Fruit fly (Drosophila melanogaster): ENCODE data around the gene CG45065.

CG45065 gene

dm6 chrX:14923277-14924019 is 41.1 kb upstream of the CG45065 start, which contains the start of gene CG9503:
TSS of gene CG9503 (minus strand) at chrX:14923493.
- TF ChIP-seq psq (GFP tag; optimal IDR thresholded peaks at IDR 0.05), result peak; percentile 42
- peak; percentile 10 for TF ChIP-seq Sp1 (GFP tag; optimal IDR thresholded peaks at IDR 0.05)
- no peak for TF ChIP-seq Abd-B (GFP tag; optimal IDR thresholded peaks at IDR 0.05)

dm6 chrX:14922396-14923276 is 40.2 kb upstream of the CG45065 start:
- TF ChIP-seq sv (GFP tag; optimal IDR thresholded peaks at IDR 0.05) (no peak), fru (GFP tag; optimal IDR thresholded peaks at IDR 0.05) (peak; percentile 12), br (GFP tag; optimal IDR thresholded peaks at IDR 0.05) (peak; percentile 37), brk (GFP tag; optimal IDR thresholded peaks at IDR 0.05) (peak; percentile 3), foxo (GFP tag; optimal IDR thresholded peaks at IDR 0.05) (peak in 1 of 2 experiments; percentile 21), Vsx2 (GFP tag; optimal IDR thresholded peaks at IDR 0.05; ENCODE audit: partially characterized antibody) (no peak), lola (GFP tag; optimal IDR thresholded peaks at IDR 0.05) (no peak), h (GFP tag; optimal IDR thresholded peaks at IDR 0.05) (no peak), Sp1 (GFP tag; optimal IDR thresholded peaks at IDR 0.05) (peak; percentile 8), rgr (GFP tag; optimal IDR thresholded peaks at IDR 0.05) (no peak), Jra (GFP tag; optimal IDR thresholded peaks at IDR 0.05) (no peak), Dif (GFP tag; optimal IDR thresholded peaks at IDR 0.05; ENCODE audit: partially characterized antibody) (no peak), woc (GFP tag; optimal IDR thresholded peaks at IDR 0.05) (peak; percentile 45)

- TF ChIP-seq CrebA (GFP tag; optimal IDR thresholded peaks at IDR 0.05; ENCODE audit: borderline replicate concordance) (peak; percentile 71), rgr (GFP tag; optimal IDR thresholded peaks at IDR 0.05) (peak; percentile 11), ey (GFP tag; optimal IDR thresholded peaks at IDR 0.05) (no peak), h (GFP tag; optimal IDR thresholded peaks at IDR 0.05) (peak; percentile 11), Hr83 (GFP tag; optimal IDR thresholded peaks at IDR 0.05; ENCODE audit: poor library complexity, severe bottlenecking) (no peak), Sp1 (GFP tag; optimal IDR thresholded peaks at IDR 0.05) (peak; percentile 55)
These were observed 36.4 kb upstream of the CG45065 start, which contains the start of gene Eo for dm6 chrX:14918750-14919247. TSS of gene Eo (minus strand) at chrX:14918800.

DNA sequence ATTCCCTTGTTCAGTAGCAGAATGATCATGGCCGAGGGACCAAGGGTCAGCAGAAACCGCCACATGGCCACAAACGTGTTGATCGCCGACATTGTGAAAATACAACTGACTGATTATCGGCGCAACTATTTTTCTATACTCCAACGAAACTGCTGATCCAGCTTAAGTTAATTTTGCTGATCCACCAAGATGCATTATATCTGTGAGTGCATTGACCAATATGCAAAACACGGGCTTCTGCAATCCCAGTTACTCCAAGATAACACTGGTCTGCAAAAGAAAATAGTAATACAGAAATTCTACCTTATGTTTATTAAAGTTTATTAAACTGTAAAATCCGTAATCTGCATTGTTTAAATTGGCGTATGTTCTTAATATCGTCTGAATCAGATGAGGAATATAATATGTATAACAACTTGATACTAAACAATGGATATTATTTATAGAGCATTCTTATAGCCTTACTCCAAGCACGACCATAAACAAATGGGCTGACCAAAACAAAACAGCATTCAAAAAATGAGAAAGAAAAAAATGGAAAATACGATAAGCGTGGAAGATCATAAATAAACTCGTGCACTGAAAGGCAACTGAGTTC is 31.4 kb upstream of the CG45065 start, which contains the start of gene CG12398:
CG12398 (minus strand) TSS at position 107 of the 598 bp plus-strand sequence.
- TF ChIP-seq Hr78 (GFP tag; optimal IDR thresholded peaks at IDR 0.05) (no peak), dl (GFP tag; optimal IDR thresholded peaks at IDR 0.05; ENCODE audit: insufficient read depth in 1 of 2, partially characterized antibody in 2 of 2) (no peak), Sp1 (GFP tag; optimal IDR thresholded peaks at IDR 0.05) (no peak), Hnf4 (GFP tag; optimal IDR thresholded peaks at IDR 0.05) (no peak), Rel (GFP tag; optimal IDR thresholded peaks at IDR 0.05) (no peak), Rel (tag; optimal IDR thresholded peaks at IDR 0.05) (no peak), CG32264 (GFP tag; optimal IDR thresholded peaks at IDR 0.05) (no peak), CrebA (GFP tag; optimal IDR thresholded peaks at IDR 0.05; ENCODE audit: borderline replicate concordance) (no peak), tai (GFP tag; optimal IDR thresholded peaks at IDR 0.05) (no peak), rgr (GFP tag; optimal IDR thresholded peaks at IDR 0.05) (no peak), usp (GFP tag; optimal IDR thresholded peaks at IDR 0.05) (no peak), br (GFP tag; optimal IDR thresholded peaks at IDR 0.05) (no peak), N (GFP tag; optimal IDR thresholded peaks at IDR 0.05) (no peak), dmrt93B (GFP tag; optimal IDR thresholded peaks at IDR 0.05) (no peak), ey (GFP tag; optimal IDR thresholded peaks at IDR 0.05) (no peak), HLH106 (tag; optimal IDR thresholded peaks at IDR 0.05) (no peak), Hr83 (GFP tag; optimal IDR thresholded peaks at IDR 0.05; ENCODE audit: poor library complexity, severe bottlenecking) (no peak), Mio (GFP tag; optimal IDR thresholded peaks at IDR 0.05) (no peak)
